Comparison of ENCODE assay signal across 4 fruit fly cellular contexts in genomic region chr3R:23341769-23342352, dm6.
A peak's percentile ranks its signal among the peaks of the same experiment; 100 is the strongest.
TF ChIP-seq lines count a peak whose summit lies in the region.

No protein-coding gene starts in this region.

- TF ChIP-seq CTCF in whole organism, embryonic (GFP tag; optimal IDR thresholded peaks at IDR 0.05; lab: Kevin White, UChicago), result no peak

TF ChIP-seq in whole organism, adult, 20 proteins besides CTCF, POLR2A, EP300 and RAD21:
- TF ChIP-seq cic (GFP tag; optimal IDR thresholded peaks at IDR 0.05; lab: Kevin White, UChicago) (peak; percentile 28), CG12768 (GFP tag; optimal IDR thresholded peaks at IDR 0.05; lab: Kevin White, UChicago) (no peak)

TF ChIP-seq in whole organism, embryonic, 481 proteins besides CTCF, POLR2A, EP300 and RAD21:
- no peak for TF ChIP-seq Doc3 (GFP tag; IDR thresholded peaks at IDR 0.05; lab: Robert Waterston, UW; ENCODE audit: partially characterized antibody)
- TF ChIP-seq inv (GFP tag; IDR thresholded peaks at IDR 0.05; lab: Robert Waterston, UW; ENCODE audit: partially characterized antibody), result no peak
- TF ChIP-seq vvl (GFP tag; IDR thresholded peaks at IDR 0.05; lab: Robert Waterston, UW), result peak; percentile 58; the same call in 1 of the 2 replicates
- no peak for TF ChIP-seq nau (GFP tag; optimal IDR thresholded peaks at IDR 0.05; lab: Kevin White, UChicago)
- no peak for TF ChIP-seq Dad (GFP tag; optimal IDR thresholded peaks at IDR 0.05; lab: Kevin White, UChicago)
- no peak for TF ChIP-seq chm (GFP tag; IDR thresholded peaks at IDR 0.05; lab: Robert Waterston, UW)
- no peak for TF ChIP-seq ssp (GFP tag; IDR thresholded peaks at IDR 0.05; lab: Robert Waterston, UW)
- peak; percentile 18 for TF ChIP-seq lab (GFP tag; optimal IDR thresholded peaks at IDR 0.05; lab: Kevin White, UChicago)
- TF ChIP-seq ac (GFP tag; optimal IDR thresholded peaks at IDR 0.05; lab: Kevin White, UChicago), result no peak
- no peak for TF ChIP-seq sr (GFP tag; IDR thresholded peaks at IDR 0.05; lab: Robert Waterston, UW)
- TF ChIP-seq mirr (GFP tag; optimal IDR thresholded peaks at IDR 0.05; lab: Kevin White, UChicago), result peak; percentile 46
- no peak for TF ChIP-seq tap (tag; optimal IDR thresholded peaks at IDR 0.05; lab: Kevin White, UChicago)
- TF ChIP-seq cg (GFP tag; optimal IDR thresholded peaks at IDR 0.05; lab: Kevin White, UChicago), result peak; percentile 50
- TF ChIP-seq Max (GFP tag; optimal IDR thresholded peaks at IDR 0.05; lab: Kevin White, UChicago), result no peak
- no peak for TF ChIP-seq CG2199 (GFP tag; IDR thresholded peaks at IDR 0.05; lab: Robert Waterston, UW)
- no peak for TF ChIP-seq gsb (GFP tag; IDR thresholded peaks at IDR 0.05; lab: Robert Waterston, UW)
- TF ChIP-seq CG15479 (GFP tag; optimal IDR thresholded peaks at IDR 0.05; lab: Kevin White, UChicago), result peak; percentile 60
- no peak for TF ChIP-seq CG8089 (GFP tag; optimal IDR thresholded peaks at IDR 0.05; lab: Kevin White, UChicago)
- TF ChIP-seq exex (tag; optimal IDR thresholded peaks at IDR 0.05; lab: Kevin White, UChicago), result peak; percentile 53
- TF ChIP-seq NC2α (GFP tag; optimal IDR thresholded peaks at IDR 0.05; lab: Kevin White, UChicago), result no peak
- no peak for TF ChIP-seq CG13287 (GFP tag; IDR thresholded peaks at IDR 0.05; lab: Robert Waterston, UW; ENCODE audit: partially characterized antibody)
- no peak for TF ChIP-seq CG1792 (GFP tag; optimal IDR thresholded peaks at IDR 0.05; lab: Kevin White, UChicago)

TF ChIP-seq in whole organism, prepupa, 60 proteins besides CTCF, POLR2A, EP300 and RAD21:
- peak; percentile 30 for TF ChIP-seq vri (GFP tag; optimal IDR thresholded peaks at IDR 0.05; lab: Kevin White, UChicago)
- TF ChIP-seq Eip93F (GFP tag; optimal IDR thresholded peaks at IDR 0.05; lab: Kevin White, UChicago), result no peak
- peak; percentile 25 for TF ChIP-seq fkh (GFP tag; optimal IDR thresholded peaks at IDR 0.05; lab: Kevin White, UChicago)
- TF ChIP-seq svp (GFP tag; lab: Kevin White, UChicago), result peak; percentile 38

TF ChIP-seq in whole organism, wandering third instar larva, 38 proteins besides CTCF, POLR2A, EP300 and RAD21:
- TF ChIP-seq CrebA (GFP tag; optimal IDR thresholded peaks at IDR 0.05; lab: Kevin White, UChicago; ENCODE audit: borderline replicate concordance), result no peak
- no peak for TF ChIP-seq Rel (GFP tag; optimal IDR thresholded peaks at IDR 0.05; lab: Kevin White, UChicago)
- peak; percentile 97 for TF ChIP-seq Rel (tag; optimal IDR thresholded peaks at IDR 0.05; lab: Kevin White, UChicago)
